Worm (Caenorhabditis elegans): ENCODE results near the gene fbxb-47.

fbxb-47 gene

DNA sequence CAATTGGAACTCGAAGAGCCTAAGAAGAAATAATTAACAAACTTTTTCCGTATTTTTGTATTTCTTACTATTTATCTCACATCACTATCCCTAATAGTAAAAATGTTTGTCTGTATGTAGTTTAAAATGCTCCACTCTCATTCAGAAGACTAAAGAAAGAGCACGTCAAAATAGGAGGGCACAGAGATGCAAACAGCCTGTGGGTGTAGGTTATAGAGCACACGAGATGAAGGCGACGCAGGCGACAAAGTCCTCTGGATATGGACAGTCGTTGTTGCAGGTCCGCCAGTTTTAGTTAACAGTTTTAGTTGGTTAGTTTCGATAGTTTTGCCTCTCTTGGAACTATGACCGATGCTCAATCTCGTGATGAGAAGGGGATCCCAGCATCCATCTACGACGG is 28.7 kb upstream of the fbxb-47 start, which contains the start of gene ceh-82:
TSS of gene ceh-82 (plus strand) at position 301 of the 400 bp plus-strand sequence.
- no peak for TF ChIP-seq lin-15B (tag; optimal IDR thresholded peaks at IDR 0.05)
- no peak for TF ChIP-seq egl-5 (tag; optimal IDR thresholded peaks at IDR 0.05)
- TF ChIP-seq pqm-1 (tag; optimal IDR thresholded peaks at IDR 0.05) = no peak
- no peak for TF ChIP-seq tbx-2 (tag; optimal IDR thresholded peaks at IDR 0.05)

DNA sequence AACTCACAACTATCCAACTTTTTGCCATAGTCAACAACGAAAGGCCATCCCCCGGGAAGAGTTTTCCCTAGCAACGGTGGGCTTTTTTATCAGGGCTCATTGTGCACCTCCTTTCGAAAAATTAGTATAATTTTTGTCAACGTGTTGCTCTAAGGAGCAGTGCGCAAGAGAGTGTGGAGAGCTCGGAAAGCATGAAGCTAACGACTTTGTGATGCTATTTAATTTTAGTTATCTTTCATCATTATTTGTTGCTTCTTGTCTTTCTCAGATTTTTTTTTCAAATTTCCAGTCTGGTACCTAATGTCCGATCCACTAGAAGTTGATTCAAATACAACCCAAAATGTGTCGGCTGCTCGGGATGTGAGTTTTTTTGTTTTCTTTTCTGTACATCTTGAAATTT is 26.8 kb upstream of the fbxb-47 start, which contains the start of gene ceh-81:
TSS of gene ceh-81 (plus strand) at position 301 of the 400 bp plus-strand sequence.
- TF ChIP-seq ceh-28 (tag; optimal IDR thresholded peaks at IDR 0.05) (no peak), ZK546.5 (tag; optimal IDR thresholded peaks at IDR 0.05) (no peak), mdl-1 (tag; optimal IDR thresholded peaks at IDR 0.05) (no peak), nfya-1 (tag; optimal IDR thresholded peaks at IDR 0.05; ENCODE audit: insufficient read depth) (no peak), ama-1 (optimal IDR thresholded peaks at IDR 0.05) (no peak), lsy-12 (tag; optimal IDR thresholded peaks at IDR 0.05) (no peak), nhr-67 (tag; optimal IDR thresholded peaks at IDR 0.05) (no peak), fkh-10 (GFP tag; optimal IDR thresholded peaks at IDR 0.05) (no peak), pqm-1 (tag; optimal IDR thresholded peaks at IDR 0.05) (no peak), ceh-16 (tag; optimal IDR thresholded peaks at IDR 0.05) (no peak), elt-3 (tag; optimal IDR thresholded peaks at IDR 0.05) (no peak), nhr-25 (tag; optimal IDR thresholded peaks at IDR 0.05) (no peak), nhr-43 (tag; optimal IDR thresholded peaks at IDR 0.05; ENCODE audit: poor library complexity, severe bottlenecking) (no peak), tbx-2 (tag; optimal IDR thresholded peaks at IDR 0.05) (no peak)

DNA sequence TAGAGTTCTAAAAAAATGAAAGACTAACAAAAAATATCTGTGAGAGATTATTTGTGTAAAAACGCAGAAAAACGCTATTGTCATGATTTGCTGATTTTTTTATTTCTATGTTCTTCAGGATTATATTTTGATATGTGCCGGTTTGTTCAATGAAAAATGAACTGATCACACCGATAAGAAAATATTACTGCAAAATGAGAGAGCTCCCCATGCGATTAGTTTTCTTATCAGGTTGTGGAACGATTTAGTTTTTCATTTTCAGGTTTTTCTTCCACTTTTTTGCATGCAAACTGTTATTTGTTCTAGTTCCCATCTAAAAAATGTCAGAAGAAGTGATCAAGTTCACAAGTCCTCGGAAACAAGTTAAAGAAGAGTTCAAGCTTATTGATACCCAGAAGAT is 25.0 kb upstream of the fbxb-47 start, which contains the start of gene btb-9:
TSS of gene btb-9 (plus strand) at position 254 of the 400 bp plus-strand sequence.
- TF ChIP-seq elt-3 (tag; optimal IDR thresholded peaks at IDR 0.05) (no peak), fos-1 (tag; optimal IDR thresholded peaks at IDR 0.05) (no peak), hmg-11 (tag; optimal IDR thresholded peaks at IDR 0.05) (no peak), pqm-1 (tag; optimal IDR thresholded peaks at IDR 0.05) (peak; percentile 89), ceh-82 (tag; optimal IDR thresholded peaks at IDR 0.05) (no peak), elt-1 (tag; optimal IDR thresholded peaks at IDR 0.05) (no peak), ZK546.5 (tag; optimal IDR thresholded peaks at IDR 0.05) (no peak), elt-2 (tag; optimal IDR thresholded peaks at IDR 0.05) (peak; percentile 92), egl-5 (tag; optimal IDR thresholded peaks at IDR 0.05) (no peak), daf-12 (tag; optimal IDR thresholded peaks at IDR 0.05) (no peak)

DNA sequence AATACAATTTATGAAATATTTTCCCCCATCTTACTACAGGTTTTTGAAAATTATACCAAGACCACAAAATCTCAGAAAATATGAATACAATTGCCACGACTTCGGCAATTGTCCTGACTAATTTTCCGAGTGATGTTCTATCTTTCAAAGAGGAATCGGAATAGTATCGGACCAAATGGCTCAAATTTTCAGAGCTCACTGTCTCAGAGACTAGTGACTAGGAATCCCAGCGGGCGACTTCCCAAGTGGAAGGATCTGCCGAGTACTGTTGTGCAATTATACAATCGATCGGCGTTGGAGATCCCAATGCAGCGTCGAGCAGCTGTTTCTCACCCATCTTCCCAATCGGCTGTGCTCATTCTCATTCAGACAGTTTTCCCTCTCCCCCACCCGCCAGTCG is 22.5 kb upstream of the fbxb-47 start, which contains the start of gene F45C12.17:
TSS of gene F45C12.17 (plus strand) at position 377 of the 400 bp plus-strand sequence.
- TF ChIP-seq nhr-237 (tag; optimal IDR thresholded peaks at IDR 0.05) (no peak), elt-3 (tag; optimal IDR thresholded peaks at IDR 0.05) (no peak), ama-1 (optimal IDR thresholded peaks at IDR 0.05) (no peak), nhr-43 (tag; optimal IDR thresholded peaks at IDR 0.05; ENCODE audit: poor library complexity, severe bottlenecking) (no peak), unc-39 (tag; optimal IDR thresholded peaks at IDR 0.05) (no peak), fkh-2 (tag; optimal IDR thresholded peaks at IDR 0.05) (no peak), ZK546.5 (tag; optimal IDR thresholded peaks at IDR 0.05) (no peak), fos-1 (tag; optimal IDR thresholded peaks at IDR 0.05) (no peak), egl-5 (tag; optimal IDR thresholded peaks at IDR 0.05) (no peak), lin-15B (tag; optimal IDR thresholded peaks at IDR 0.05) (no peak), daf-12 (tag; optimal IDR thresholded peaks at IDR 0.05) (no peak), hmg-11 (tag; optimal IDR thresholded peaks at IDR 0.05) (no peak), elt-1 (tag; optimal IDR thresholded peaks at IDR 0.05) (no peak), ceh-16 (tag; optimal IDR thresholded peaks at IDR 0.05) (no peak), R02D3.7 (tag; optimal IDR thresholded peaks at IDR 0.05) (no peak)

DNA sequence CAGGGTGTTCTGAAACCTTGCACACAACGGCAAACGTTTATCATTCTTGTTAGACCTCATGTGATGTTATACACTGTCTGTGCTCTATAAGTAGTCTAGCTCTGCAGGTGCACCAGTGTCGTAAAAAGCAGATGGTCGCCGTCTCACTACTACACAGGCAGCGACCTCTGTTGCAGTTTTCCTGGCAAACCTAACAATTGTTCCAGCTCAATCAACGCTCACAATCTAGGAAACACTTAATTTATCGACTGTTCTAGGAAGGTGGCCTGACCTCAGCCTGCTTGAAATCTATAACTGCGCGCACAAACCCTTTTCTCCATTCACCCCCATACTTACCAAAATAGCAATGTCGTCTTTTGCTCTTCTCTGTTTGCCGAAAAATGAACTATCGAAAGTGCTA is 21.1 kb upstream of the fbxb-47 start, which contains the start of gene fbxb-11:
TSS of gene fbxb-11 (plus strand) at position 301 of the 400 bp plus-strand sequence.
- TF ChIP-seq sea-2 (GFP tag; optimal IDR thresholded peaks at IDR 0.05) (no peak), skn-1 (tag; optimal IDR thresholded peaks at IDR 0.05) (no peak), ztf-4 (tag; optimal IDR thresholded peaks at IDR 0.05) (no peak), elt-2 (tag; optimal IDR thresholded peaks at IDR 0.05) (no peak), nhr-25 (tag; optimal IDR thresholded peaks at IDR 0.05) (no peak), unc-62 (GFP tag; optimal IDR thresholded peaks at IDR 0.05) (no peak), nhr-67 (tag; optimal IDR thresholded peaks at IDR 0.05) (no peak), R02D3.7 (tag; optimal IDR thresholded peaks at IDR 0.05) (no peak), ZK546.5 (tag; optimal IDR thresholded peaks at IDR 0.05) (no peak), lsy-12 (tag; optimal IDR thresholded peaks at IDR 0.05) (no peak), nhr-43 (tag; optimal IDR thresholded peaks at IDR 0.05; ENCODE audit: poor library complexity, severe bottlenecking) (no peak), lin-15B (tag; optimal IDR thresholded peaks at IDR 0.05) (no peak), fkh-2 (tag; optimal IDR thresholded peaks at IDR 0.05) (no peak), elt-1 (tag; optimal IDR thresholded peaks at IDR 0.05) (no peak), tbx-2 (tag; optimal IDR thresholded peaks at IDR 0.05) (no peak)

Measured in whole organism, L3 larva.